Fruit fly (Drosophila melanogaster) whole organism, embryonic: ENCODE measurements around the gene CG10793.

Experiments used
- Antp ChIP-seq: fragments of 200-800 bp; sonication (Bioruptor generic); optimal IDR thresholded peaks from 3 replicates; lab custom pipeline; 2016; ENCODE audit warnings: missing biosample characterization, missing genetic modification characterization
- Atf3 ChIP-seq: fragments of 200-800 bp; sonication (Bioruptor generic); optimal IDR thresholded peaks from 3 replicates; lab custom pipeline; 2016; ENCODE audit warnings: missing biosample characterization, missing genetic modification characterization
- B-H2 ChIP-seq: fragments of 200-800 bp; sonication (Bioruptor generic); optimal IDR thresholded peaks from 2 replicates; lab custom pipeline; 2018; ENCODE audit warnings: missing biosample characterization, mild to moderate bottlenecking, missing genetic modification characterization
- Bgb ChIP-seq: fragments of 200-800 bp; sonication (Bioruptor generic); IDR thresholded peaks from 2 replicates; pipeline ENCODE4 v1.3.6; 2022; ENCODE audit warnings: missing biosample characterization, missing genetic modification characterization; ENCODE audit not compliant: partially characterized antibody
- CG10959 ChIP-seq: fragments of 200-800 bp; sonication (Bioruptor generic); IDR thresholded peaks from 2 replicates; pipeline ENCODE4 v1.3.6; 2022; ENCODE audit warnings: missing biosample characterization, missing genetic modification characterization
- CG11085 ChIP-seq: fragments of 200-800 bp; sonication (Bioruptor generic); IDR thresholded peaks from 2 replicates; pipeline ENCODE4 v1.3.6; 2022; ENCODE audit warnings: missing biosample characterization, missing genetic modification characterization
- CG11456 ChIP-seq: fragments of 200-800 bp; sonication (Bioruptor generic); IDR thresholded peaks from 3 replicates; pipeline ENCODE4 v1.3.6; 2022; ENCODE audit warnings: missing biosample characterization, missing genetic modification characterization
- CG12071 ChIP-seq: fragments of 200-800 bp; sonication (Bioruptor generic); optimal IDR thresholded peaks from 3 replicates; lab custom pipeline; 2018; ENCODE audit warnings: missing biosample characterization, mild to moderate bottlenecking, missing genetic modification characterization
- CG13296 ChIP-seq: fragments of 200-800 bp; sonication (Bioruptor generic); optimal IDR thresholded peaks from 3 replicates; lab custom pipeline; 2018; ENCODE audit warnings: missing biosample characterization, mild to moderate bottlenecking, missing genetic modification characterization
- CG15011 ChIP-seq: fragments of 200-800 bp; sonication (Bioruptor generic); optimal IDR thresholded peaks from 3 replicates; lab custom pipeline; 2018; ENCODE audit warnings: missing biosample characterization, mild to moderate bottlenecking, missing genetic modification characterization
- CG15269 ChIP-seq: fragments of 200-800 bp; sonication (Bioruptor generic); optimal IDR thresholded peaks from 2 replicates; lab custom pipeline; 2018; ENCODE audit warnings: missing biosample characterization, mild to moderate bottlenecking, missing genetic modification characterization, moderate library complexity
- CG1603 ChIP-seq: fragments of 200-800 bp; sonication (Bioruptor generic); optimal IDR thresholded peaks from 2 replicates; lab custom pipeline; 2019; ENCODE audit warnings: missing biosample characterization, mild to moderate bottlenecking, missing genetic modification characterization, moderate library complexity
- CG17385 ChIP-seq: fragments of 200-800 bp; sonication (Bioruptor generic); optimal IDR thresholded peaks from 3 replicates; lab custom pipeline; 2018; ENCODE audit warnings: missing biosample characterization, mild to moderate bottlenecking, missing genetic modification characterization
- CG18476 ChIP-seq: fragments of 200-800 bp; sonication (Bioruptor generic); optimal IDR thresholded peaks from 2 replicates; lab custom pipeline; 2016; ENCODE audit warnings: missing biosample characterization, mild to moderate bottlenecking, missing genetic modification characterization
- CG18619 ChIP-seq: fragments of 200-800 bp; sonication (Bioruptor generic); optimal IDR thresholded peaks from 3 replicates; lab custom pipeline; 2017; ENCODE audit warnings: missing biosample characterization, mild to moderate bottlenecking, missing genetic modification characterization
- CG32767 ChIP-seq: fragments of 200-800 bp; sonication (Bioruptor generic); IDR thresholded peaks from 2 replicates; pipeline ENCODE4 v1.3.6; 2022; ENCODE audit warnings: missing biosample characterization, missing genetic modification characterization
- CG32772 ChIP-seq: fragments of 200-800 bp; sonication (Bioruptor generic); IDR thresholded peaks from 2 replicates; pipeline ENCODE4 v1.3.6; 2022; ENCODE audit warnings: missing biosample characterization, missing genetic modification characterization
- CG6791 ChIP-seq: fragments of 200-800 bp; sonication (Bioruptor generic); IDR thresholded peaks from 3 replicates; pipeline ENCODE4 v1.3.6; 2022; ENCODE audit warnings: missing biosample characterization, missing genetic modification characterization; ENCODE audit not compliant: partially characterized antibody
- CG7372 ChIP-seq: fragments of 200-800 bp; sonication (Bioruptor generic); IDR thresholded peaks from 2 replicates; pipeline ENCODE4 v1.3.6; 2022; ENCODE audit warnings: missing biosample characterization, missing genetic modification characterization
- CG8281 ChIP-seq: fragments of 200-800 bp; sonication (Bioruptor generic); optimal IDR thresholded peaks from 2 replicates; lab custom pipeline; 2018; ENCODE audit warnings: missing biosample characterization, mild to moderate bottlenecking, missing genetic modification characterization, moderate library complexity
- CG9932 ChIP-seq: fragments of 200-800 bp; sonication (Bioruptor generic); IDR thresholded peaks from 2 replicates; pipeline ENCODE4 v1.3.6; 2022; ENCODE audit warnings: missing biosample characterization, missing genetic modification characterization
- Chrac-16 ChIP-seq: fragments of 200-800 bp; sonication (Bioruptor generic); optimal IDR thresholded peaks from 3 replicates; lab custom pipeline; 2016; ENCODE audit warnings: missing biosample characterization, missing genetic modification characterization
- CoRest ChIP-seq: fragments of 200-800 bp; sonication (Bioruptor generic); optimal IDR thresholded peaks from 3 replicates; lab custom pipeline; 2018; ENCODE audit warnings: missing biosample characterization, mild to moderate bottlenecking, missing genetic modification characterization, moderate library complexity
- Doc3 ChIP-seq: fragments of 200-800 bp; sonication (Bioruptor generic); IDR thresholded peaks from 3 replicates; pipeline ENCODE4 v1.3.6; 2022; ENCODE audit warnings: missing biosample characterization, missing genetic modification characterization; ENCODE audit not compliant: partially characterized antibody
- Elba2 ChIP-seq: fragments of 200-800 bp; sonication (Bioruptor generic); optimal IDR thresholded peaks from 3 replicates; lab custom pipeline; 2016; ENCODE audit warnings: missing biosample characterization, missing genetic modification characterization
- Ets65A ChIP-seq: fragments of 200-800 bp; sonication (Bioruptor generic); peaks from one replicate; lab custom pipeline; 2016; ENCODE audit warnings: missing biosample characterization, missing genetic modification characterization
- Fer2 ChIP-seq: fragments of 200-800 bp; sonication (Bioruptor generic); optimal IDR thresholded peaks from 2 replicates; lab custom pipeline; 2018; ENCODE audit warnings: missing biosample characterization, mild to moderate bottlenecking, missing genetic modification characterization, moderate library complexity
- Hmx ChIP-seq: fragments of 200-800 bp; sonication (Bioruptor generic); optimal IDR thresholded peaks from 2 replicates; lab custom pipeline; 2016; ENCODE audit warnings: missing biosample characterization, missing genetic modification characterization
- Max ChIP-seq: fragments of 200-800 bp; sonication (Bioruptor generic); optimal IDR thresholded peaks from 2 replicates; lab custom pipeline; 2016; ENCODE audit warnings: missing biosample characterization, mild to moderate bottlenecking, missing genetic modification characterization
- NC2β ChIP-seq: fragments of 200-800 bp; sonication (Bioruptor generic); optimal IDR thresholded peaks from 2 replicates; lab custom pipeline; 2016; ENCODE audit warnings: missing biosample characterization, missing genetic modification characterization
- Oli ChIP-seq: fragments of 200-800 bp; sonication (Bioruptor generic); optimal IDR thresholded peaks from 2 replicates; lab custom pipeline; 2018; ENCODE audit warnings: missing biosample characterization, mild to moderate bottlenecking, missing genetic modification characterization, moderate library complexity
- amos ChIP-seq: fragments of 200-800 bp; sonication (Bioruptor generic); IDR thresholded peaks from 2 replicates; pipeline ENCODE4 v1.3.6; 2022; ENCODE audit warnings: missing biosample characterization, missing genetic modification characterization; ENCODE audit not compliant: partially characterized antibody
- ara ChIP-seq: fragments of 200-800 bp; sonication (Bioruptor generic); IDR thresholded peaks from 2 replicates; pipeline ENCODE4 v1.3.6; 2022; ENCODE audit warnings: missing biosample characterization, missing genetic modification characterization
- ase ChIP-seq: fragments of 200-800 bp; sonication (Bioruptor generic); IDR thresholded peaks from 3 replicates; pipeline ENCODE4 v1.3.6; 2022; ENCODE audit warnings: missing biosample characterization, missing genetic modification characterization
- ato ChIP-seq: fragments of 200-800 bp; sonication (Bioruptor generic); IDR thresholded peaks from 2 replicates; pipeline ENCODE4 v1.3.6; 2022; ENCODE audit warnings: missing biosample characterization, missing genetic modification characterization; ENCODE audit not compliant: partially characterized antibody
- br ChIP-seq: fragments of >200 bp; optimal IDR thresholded peaks from 2 replicates; lab custom pipeline; 2017
- cad ChIP-seq: fragments of >200 bp; optimal IDR thresholded peaks from 2 replicates; lab custom pipeline; 2017; ENCODE audit warnings: missing biosample characterization, missing genetic modification characterization
- chinmo ChIP-seq: fragments of 200-800 bp; sonication (Bioruptor generic); IDR thresholded peaks from 4 replicates; pipeline ENCODE4 v1.3.6; 2022; ENCODE audit warnings: missing biosample characterization, missing genetic modification characterization; ENCODE audit not compliant: partially characterized antibody
- dmrt99B ChIP-seq: fragments of 200-800 bp; sonication (Bioruptor generic); optimal IDR thresholded peaks from 2 replicates; lab custom pipeline; 2018; ENCODE audit warnings: missing biosample characterization, mild to moderate bottlenecking, missing genetic modification characterization, moderate library complexity
- dpn ChIP-seq, 2 experiments: fragments of 200-800 bp; sonication (Bioruptor generic); optimal IDR thresholded peaks; 3 replicates each; lab custom pipeline; 2016; ENCODE audit warnings: missing biosample characterization in 2 of 2, missing genetic modification characterization in 2 of 2
- esg ChIP-seq: fragments of 200-800 bp; sonication (Bioruptor generic); conservative IDR thresholded peaks from 2 replicates; pipeline ENCODE4 v1.3.6; 2022; ENCODE audit warnings: missing biosample characterization, missing genetic modification characterization
- fd3F ChIP-seq: fragments of 200-800 bp; sonication (Bioruptor generic); optimal IDR thresholded peaks from 2 replicates; lab custom pipeline; 2018; ENCODE audit warnings: missing biosample characterization, mild to moderate bottlenecking, missing genetic modification characterization, moderate library complexity
- fu2 ChIP-seq: fragments of 200-800 bp; sonication (Bioruptor generic); optimal IDR thresholded peaks from 2 replicates; lab custom pipeline; 2016; ENCODE audit warnings: missing biosample characterization, missing genetic modification characterization
- gsb ChIP-seq: fragments of 200-800 bp; sonication (Bioruptor generic); IDR thresholded peaks from 2 replicates; pipeline ENCODE4 v1.3.6; 2022; ENCODE audit warnings: missing biosample characterization, missing genetic modification characterization
- kni ChIP-seq: fragments of 200-800 bp; sonication (Bioruptor generic); optimal IDR thresholded peaks from 3 replicates; lab custom pipeline; 2017; ENCODE audit warnings: mild to moderate bottlenecking, missing biosample characterization, missing genetic modification reagents, missing genetic modification characterization
- otp ChIP-seq: fragments of 200-800 bp; sonication (Bioruptor generic); IDR thresholded peaks from 3 replicates; pipeline ENCODE4, ENCODE4 v1.3.6; 2022; ENCODE audit warnings: missing biosample characterization, missing genetic modification characterization
- scrt ChIP-seq: fragments of 200-800 bp; sonication (Bioruptor generic); optimal IDR thresholded peaks from 2 replicates; lab custom pipeline; 2018; ENCODE audit warnings: missing biosample characterization, mild to moderate bottlenecking, missing genetic modification characterization, moderate library complexity
- sisA ChIP-seq: fragments of 200-800 bp; sonication (Bioruptor generic); IDR thresholded peaks from 2 replicates; pipeline ENCODE4 v1.3.6; 2022; ENCODE audit warnings: missing biosample characterization, missing genetic modification characterization
- tll ChIP-seq, 2 experiments: fragments of 200-800 bp in 1 of 2; fragments of >200 bp in 1 of 2; sonication (Bioruptor generic) in 1 of 2; optimal IDR thresholded peaks; 2 replicates each; lab custom pipeline; 2017 to 2019; ENCODE audit warnings: missing biosample characterization in 2 of 2, missing genetic modification characterization in 2 of 2, mild to moderate bottlenecking in 1 of 2, moderate library complexity in 1 of 2
- wdn ChIP-seq: fragments of 200-800 bp; sonication (Bioruptor generic); IDR thresholded peaks from 2 replicates; pipeline ENCODE4 v1.3.6; 2022; ENCODE audit warnings: missing biosample characterization, missing genetic modification characterization

Gene CG10793

DNA sequence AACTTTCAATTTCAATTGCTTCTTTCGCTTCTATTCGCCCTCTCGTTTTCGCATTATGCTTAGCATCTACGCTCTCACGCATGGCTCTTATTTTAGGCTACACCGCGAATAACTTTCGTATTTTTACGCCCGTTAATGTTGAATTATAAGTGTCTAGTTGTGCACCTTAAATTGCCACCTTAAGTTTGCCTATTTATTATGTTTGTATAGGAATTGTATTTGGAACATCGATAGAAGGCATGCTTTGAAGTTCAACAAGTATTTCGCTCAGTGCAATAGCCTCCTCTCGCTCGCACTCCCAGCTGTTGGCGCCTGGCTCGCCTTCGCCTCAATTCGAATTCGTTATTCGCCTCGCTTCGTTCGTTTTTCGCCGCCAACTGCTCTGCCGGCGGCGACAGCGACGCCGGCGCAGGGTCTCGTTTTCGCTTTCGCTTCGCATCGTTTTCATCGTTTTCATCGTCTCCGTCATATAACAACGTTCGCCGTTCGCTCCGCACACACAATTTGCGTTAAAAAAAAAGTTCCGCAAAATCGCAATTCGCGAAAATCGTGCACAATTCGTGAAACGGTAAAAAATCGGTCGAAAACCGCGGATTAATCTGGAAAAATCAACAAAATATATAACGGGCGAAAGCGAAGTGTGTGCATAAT is 21.3 kb downstream of the CG10793 start (continued):
- TF ChIP-seq amos (GFP tag; lab: Robert Waterston, UW) (no peak), wdn (GFP tag; lab: Robert Waterston, UW) (peak; percentile 96), ato (GFP tag; lab: Robert Waterston, UW) (no peak), br (lab: Kevin White, UChicago) (no peak), CG32767 (peak; percentile 95), CG15269 (tag; lab: Kevin White, UChicago) (peak; percentile 97), kni (GFP tag; lab: Kevin White, UChicago) (no peak), Chrac-16 (GFP tag; lab: Kevin White, UChicago) (peak; percentile 97), Atf3 (GFP tag; lab: Kevin White, UChicago) (peak; percentile 97), Elba2 (GFP tag; lab: Kevin White, UChicago) (peak; percentile 40), CG17385 (peak; percentile 91), CG32772 (GFP tag; lab: Robert Waterston, UW) (peak; percentile 97), otp (GFP tag; lab: Robert Waterston, UW) (peak; percentile 96), CG18619 (GFP tag; lab: Kevin White, UChicago) (peak; percentile 96), dmrt99B (tag; lab: Kevin White, UChicago) (peak; percentile 98), CG11085 (GFP tag; lab: Robert Waterston, UW) (peak; percentile 96), Oli (tag; lab: Kevin White, UChicago) (peak; percentile 97), chinmo (GFP tag; lab: Robert Waterston, UW) (no peak), NC2β (GFP tag; lab: Kevin White, UChicago) (peak; percentile 95), CG11456 (GFP tag; lab: Robert Waterston, UW) (peak; percentile 98), Ets65A (GFP tag; lab: Kevin White, UChicago) (peak; percentile 100), CG7372 (GFP tag; lab: Robert Waterston, UW) (peak; percentile 96), scrt (GFP tag; lab: Kevin White, UChicago) (peak; percentile 94), gsb (GFP tag; lab: Robert Waterston, UW) (peak; percentile 93), tll (GFP tag; optimal IDR thresholded peaks at IDR 0.05; lab: Kevin White, UChicago) (no peak), esg (GFP tag; lab: Robert Waterston, UW) (peak; percentile 96), CG6791 (GFP tag; lab: Robert Waterston, UW) (no peak), CG18476 (GFP tag; lab: Kevin White, UChicago) (peak; percentile 94), CG15011 (GFP tag; lab: Kevin White, UChicago) (peak; percentile 94), CG8281 (tag; lab: Kevin White, UChicago) (peak; percentile 85), Hmx (GFP tag; lab: Kevin White, UChicago) (peak; percentile 92), CoRest (tag; lab: Kevin White, UChicago) (peak; percentile 96), CG1603 (tag; lab: Kevin White, UChicago) (peak; percentile 98), ase (GFP tag; lab: Robert Waterston, UW) (peak; percentile 95), fu2 (GFP tag; lab: Kevin White, UChicago) (peak; percentile 98), CG13296 (peak; percentile 94), Fer2 (tag; lab: Kevin White, UChicago) (peak; percentile 82), B-H2 (GFP tag; lab: Kevin White, UChicago) (peak; percentile 75), Doc3 (GFP tag; lab: Robert Waterston, UW) (no peak), Antp (peak; percentile 99), fd3F (GFP tag; lab: Kevin White, UChicago) (peak; percentile 95), sisA (peak; percentile 98), Bgb (GFP tag; lab: Robert Waterston, UW) (no peak), Max (GFP tag; lab: Kevin White, UChicago) (peak; percentile 96), dpn (GFP tag; optimal IDR thresholded peaks at IDR 0.05; lab: Kevin White, UChicago) (peak; percentile 98 to 99), CG12071 (GFP tag; lab: Kevin White, UChicago) (peak; percentile 98), ara (peak; percentile 95), CG10959 (GFP tag; lab: Robert Waterston, UW) (peak; percentile 90), cad (no peak), CG9932 (GFP tag; lab: Robert Waterston, UW) (peak; percentile 97)
